Worm (Caenorhabditis elegans) whole organism, mixed stage, embryonic: ENCODE results near the gene toe-1.

Experiments used
- lin-32 ChIP-seq: fragments of 200-800 bp; sonication (Bioruptor generic); optimal IDR thresholded peaks from 2 replicates; lab custom pipeline; 2018; ENCODE audit warnings: mild to moderate bottlenecking, missing genetic modification characterization, missing compliant biosample characterization
- mab-5 ChIP-seq: fragments of 150-350 bp; optimal IDR thresholded peaks from 2 replicates; lab custom pipeline; 2014; ENCODE audit warnings: missing biosample characterization, missing genetic modification characterization
- nhr-76 ChIP-seq: sonication (generic microtip); optimal IDR thresholded peaks from 2 replicates; lab custom pipeline; 2017; ENCODE audit warnings: missing biosample characterization, missing genetic modification characterization
- unc-62 ChIP-seq: fragments of 150-350 bp; optimal IDR thresholded peaks from 2 replicates; lab custom pipeline; 2014; ENCODE audit warnings: missing biosample characterization, missing genetic modification reagents, missing genetic modification characterization

DNA sequence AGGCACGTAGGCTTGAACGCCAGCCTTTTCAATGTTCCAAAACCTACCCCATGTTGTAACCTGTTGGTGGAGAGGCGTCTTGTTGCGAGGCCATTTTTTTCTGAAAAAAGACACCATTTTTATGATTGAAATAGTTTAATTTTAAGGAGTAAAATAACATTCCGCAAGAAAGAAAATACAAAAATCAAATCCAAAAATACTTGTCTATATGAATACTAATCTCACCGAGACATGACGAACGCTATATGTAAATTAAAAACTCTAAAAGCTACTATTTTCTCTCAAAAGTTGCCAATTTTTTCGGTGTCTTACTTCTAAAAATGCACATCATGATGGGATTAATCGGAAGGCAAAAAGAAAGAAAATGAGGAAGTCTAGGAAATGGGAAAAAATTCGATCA lies 57.1 kb downstream of the toe-1 start, which contains the start of gene T05C1.2:
- no peak for TF ChIP-seq nhr-76
- TF ChIP-seq unc-62 (GFP tag; lab: Kevin White, UChicago): no peak
- no peak for TF ChIP-seq mab-5 (tag; lab: Kevin White, UChicago)
- TF ChIP-seq lin-32: no peak
